Worm (Caenorhabditis elegans) whole organism, L3 larva: Measurements from ENCODE around the gene srv-26.
A peak's percentile ranks its signal among the peaks of the same experiment; 100 is the strongest.

Experiments used
- R02D3.7 ChIP-seq: fragments of 150-350 bp; optimal IDR thresholded peaks from 2 replicates; lab custom pipeline; 2014; ENCODE audit warnings: missing biosample characterization, missing genetic modification characterization
- ZK546.5 ChIP-seq: sonication (generic microtip); optimal IDR thresholded peaks from 2 replicates; lab custom pipeline; 2017; ENCODE audit warnings: missing biosample characterization, missing genetic modification characterization
- aly-2 ChIP-seq: fragments of 150-350 bp; optimal IDR thresholded peaks from 2 replicates; lab custom pipeline; 2014; ENCODE audit warnings: missing biosample characterization, missing genetic modification characterization
- ama-1 ChIP-seq: fragments of 150-350 bp; optimal IDR thresholded peaks from 2 replicates; lab custom pipeline; 2018
- ceh-16 ChIP-seq: sonication (generic microtip); optimal IDR thresholded peaks from 2 replicates; lab custom pipeline; 2017; ENCODE audit warnings: missing biosample characterization, missing genetic modification characterization
- ceh-28 ChIP-seq: fragments of 150-350 bp; optimal IDR thresholded peaks from 2 replicates; lab custom pipeline; 2014; ENCODE audit warnings: missing biosample characterization, missing genetic modification reagents, missing genetic modification characterization
- ceh-9 ChIP-seq: sonication (generic microtip); optimal IDR thresholded peaks from 2 replicates; lab custom pipeline; 2018; ENCODE audit warnings: missing biosample characterization, missing genetic modification characterization
- daf-12 ChIP-seq: fragments of 150-350 bp; optimal IDR thresholded peaks from 2 replicates; lab custom pipeline; 2014; ENCODE audit warnings: missing biosample characterization, missing genetic modification reagents, missing genetic modification characterization
- egl-27 ChIP-seq: sonication (generic microtip); optimal IDR thresholded peaks from 4 replicates; lab custom pipeline; 2017; ENCODE audit warnings: missing biosample characterization, missing genetic modification reagents, missing genetic modification characterization
- elt-1 ChIP-seq: fragments of 150-350 bp; optimal IDR thresholded peaks from 2 replicates; lab custom pipeline; 2014; ENCODE audit warnings: missing biosample characterization, missing genetic modification characterization
- elt-2 ChIP-seq: sonication (generic microtip); optimal IDR thresholded peaks from 2 replicates; lab custom pipeline; 2016; ENCODE audit warnings: missing genetic modification reagents, mild to moderate bottlenecking, missing genetic modification characterization, missing compliant biosample characterization
- elt-3 ChIP-seq, 3 experiments: fragments of 150-350 bp in 1 of 3; sonication (generic microtip) in 2 of 3; optimal IDR thresholded peaks; 2 replicates in 2 of 3; 4 replicates in 1 of 3; lab custom pipeline; 2014 to 2017; ENCODE audit warnings: missing biosample characterization in 3 of 3, missing genetic modification characterization in 3 of 3
- eor-1 ChIP-seq, 2 experiments: fragments of 150-350 bp; optimal IDR thresholded peaks; 2 replicates each; lab custom pipeline; 2014 to 2018; ENCODE audit warnings: missing biosample characterization in 2 of 2, missing genetic modification characterization in 2 of 2
- fkh-10 ChIP-seq: sonication (generic microtip); optimal IDR thresholded peaks from 2 replicates; lab custom pipeline; 2017; ENCODE audit warnings: missing biosample characterization, missing genetic modification reagents, missing genetic modification characterization
- fos-1 ChIP-seq: fragments of 150-350 bp; optimal IDR thresholded peaks from 2 replicates; lab custom pipeline; 2014; ENCODE audit warnings: missing biosample characterization, missing genetic modification characterization
- jun-1 ChIP-seq: fragments of 150-350 bp; optimal IDR thresholded peaks from 2 replicates; lab custom pipeline; 2014; ENCODE audit warnings: missing biosample characterization, missing genetic modification reagents, missing genetic modification characterization
- lin-15B ChIP-seq: fragments of 150-350 bp; optimal IDR thresholded peaks from 2 replicates; lab custom pipeline; 2014; ENCODE audit warnings: missing biosample characterization, missing genetic modification characterization
- lin-39 ChIP-seq: fragments of 150-350 bp; optimal IDR thresholded peaks from 2 replicates; lab custom pipeline; 2018; ENCODE audit warnings: missing biosample characterization, missing genetic modification reagents, missing genetic modification characterization
- lsy-12 ChIP-seq: sonication (generic microtip); optimal IDR thresholded peaks from 2 replicates; lab custom pipeline; 2016; ENCODE audit warnings: mild to moderate bottlenecking, missing genetic modification characterization, missing compliant biosample characterization
- mdl-1 ChIP-seq: fragments of 150-350 bp; optimal IDR thresholded peaks from 2 replicates; lab custom pipeline; 2014; ENCODE audit warnings: missing biosample characterization, missing genetic modification characterization
- mml-1 ChIP-seq: fragments of 150-350 bp; sonication (generic microtip); optimal IDR thresholded peaks from 3 replicates; lab custom pipeline; 2014; ENCODE audit warnings: missing biosample characterization, missing genetic modification characterization
- nfya-1 ChIP-seq: sonication (generic microtip); optimal IDR thresholded peaks from 2 replicates; lab custom pipeline; 2017; ENCODE audit warnings: missing genetic modification characterization, mild to moderate bottlenecking, missing compliant biosample characterization, antibody characterized with exemption, moderate library complexity; ENCODE audit not compliant: insufficient read depth
- nhr-23 ChIP-seq: fragments of 150-350 bp; optimal IDR thresholded peaks from 2 replicates; lab custom pipeline; 2014; ENCODE audit warnings: missing biosample characterization, missing genetic modification reagents, missing genetic modification characterization
- nhr-237 ChIP-seq: fragments of 150-350 bp; optimal IDR thresholded peaks from 2 replicates; lab custom pipeline; 2014; ENCODE audit warnings: missing biosample characterization, missing genetic modification characterization
- nhr-25 ChIP-seq: sonication (generic microtip); optimal IDR thresholded peaks from 2 replicates; lab custom pipeline; 2017; ENCODE audit warnings: missing biosample characterization, missing genetic modification characterization
- nhr-28 ChIP-seq: fragments of 150-350 bp; optimal IDR thresholded peaks from 2 replicates; lab custom pipeline; 2014; ENCODE audit warnings: missing biosample characterization, missing genetic modification characterization
- nhr-43 ChIP-seq: sonication (generic microtip); optimal IDR thresholded peaks from 2 replicates; lab custom pipeline; 2016; ENCODE audit warnings: mild to moderate bottlenecking, missing genetic modification characterization, missing compliant biosample characterization; ENCODE audit not compliant: poor library complexity, severe bottlenecking
- nhr-67 ChIP-seq: fragments of 150-350 bp; optimal IDR thresholded peaks from 2 replicates; lab custom pipeline; 2014; ENCODE audit warnings: missing biosample characterization, missing genetic modification characterization
- nhr-76 ChIP-seq: fragments of 150-350 bp; sonication (generic microtip); optimal IDR thresholded peaks from 5 replicates; lab custom pipeline; 2014; ENCODE audit warnings: missing biosample characterization, missing genetic modification characterization
- nhr-77 ChIP-seq: fragments of 150-350 bp; optimal IDR thresholded peaks from 2 replicates; lab custom pipeline; 2014; ENCODE audit warnings: missing biosample characterization, missing genetic modification characterization
- pha-4 ChIP-seq: fragments of 150-350 bp; optimal IDR thresholded peaks from 2 replicates; lab custom pipeline; 2014; ENCODE audit warnings: missing biosample characterization, missing genetic modification reagents, missing genetic modification characterization
- pqm-1 ChIP-seq: fragments of 150-350 bp; optimal IDR thresholded peaks from 2 replicates; lab custom pipeline; 2017; ENCODE audit warnings: missing biosample characterization, missing genetic modification characterization, inconsistent platforms
- sea-2 ChIP-seq: fragments of 150-350 bp; sonication (generic microtip); optimal IDR thresholded peaks from 4 replicates; lab custom pipeline; 2014; ENCODE audit warnings: missing biosample characterization, missing genetic modification reagents, missing genetic modification characterization
- snpc-4 ChIP-seq: fragments of 150-350 bp; optimal IDR thresholded peaks from 2 replicates; lab custom pipeline; 2014; ENCODE audit warnings: missing biosample characterization, missing genetic modification characterization
- tbx-2 ChIP-seq: sonication (generic microtip); optimal IDR thresholded peaks from 2 replicates; lab custom pipeline; 2016; ENCODE audit warnings: mild to moderate bottlenecking, missing genetic modification characterization, missing compliant biosample characterization
- unc-39 ChIP-seq: sonication (generic microtip); optimal IDR thresholded peaks from 4 replicates; lab custom pipeline; 2017; ENCODE audit warnings: missing biosample characterization, missing genetic modification characterization
- unc-62 ChIP-seq: fragments of 150-350 bp; sonication (generic microtip); optimal IDR thresholded peaks from 4 replicates; lab custom pipeline; 2014; ENCODE audit warnings: missing biosample characterization, missing genetic modification reagents, missing genetic modification characterization
- ztf-11 ChIP-seq: fragments of 150-350 bp; optimal IDR thresholded peaks from 2 replicates; lab custom pipeline; 2014; ENCODE audit warnings: missing biosample characterization, missing genetic modification characterization
- ztf-4 ChIP-seq: fragments of 150-350 bp; optimal IDR thresholded peaks from 2 replicates; lab custom pipeline; 2014; ENCODE audit warnings: missing biosample characterization, missing genetic modification characterization

Gene srv-26

ce11 chrIV:6327363-6328015 lies 25.8 kb upstream of the srv-26 start:
- TF ChIP-seq elt-2 (tag; lab: Kevin White, UChicago) (peak; percentile 71), nfya-1 (peak; percentile 8), ceh-28 (tag; lab: Kevin White, UChicago) (peak; percentile 76), daf-12 (tag; lab: Kevin White, UChicago) (no peak), lin-39 (tag; lab: Kevin White, UChicago) (peak; percentile 53), lin-15B (peak; percentile 53), snpc-4 (tag; lab: Kevin White, UChicago) (peak; percentile 19), pqm-1 (tag; lab: Kevin White, UChicago) (no peak)

- TF ChIP-seq tbx-2 (tag; lab: Kevin White, UChicago) (no peak), ztf-4 (tag; lab: Kevin White, UChicago) (no peak), nhr-28 (tag; lab: Kevin White, UChicago) (no peak), nhr-25 (tag; lab: Kevin White, UChicago) (no peak), pqm-1 (tag; lab: Kevin White, UChicago) (no peak), fos-1 (tag; lab: Kevin White, UChicago) (no peak), pha-4 (tag; lab: Kevin White, UChicago) (no peak), nhr-43 (tag; lab: Kevin White, UChicago) (no peak), nfya-1 (no peak), ama-1 (no peak), nhr-67 (no peak), fkh-10 (no peak), ceh-16 (tag; lab: Kevin White, UChicago) (no peak), jun-1 (tag; lab: Kevin White, UChicago) (no peak), snpc-4 (tag; lab: Kevin White, UChicago) (no peak), ZK546.5 (tag; lab: Kevin White, UChicago) (no peak)
Observed at ce11 chrIV:6326448-6326847, 24.8 kb upstream of the srv-26 start, which contains the start of gene lsm-8. lsm-8 (plus strand) TSS chrIV:6326526.

ce11 chrIV:6325772-6326171 lies 24.1 kb upstream of the srv-26 start:
- TF ChIP-seq jun-1 (tag; lab: Kevin White, UChicago) (no peak), ceh-16 (tag; lab: Kevin White, UChicago) (no peak), sea-2 (GFP tag; lab: Kevin White, UChicago) (no peak), nhr-23 (no peak), nhr-28 (tag; lab: Kevin White, UChicago) (no peak), ztf-4 (tag; lab: Kevin White, UChicago) (no peak), ZK546.5 (tag; lab: Kevin White, UChicago) (no peak), lin-15B (no peak), egl-27 (tag; lab: Kevin White, UChicago) (no peak), fos-1 (tag; lab: Kevin White, UChicago) (no peak), mdl-1 (tag; lab: Kevin White, UChicago) (no peak), aly-2 (tag; lab: Kevin White, UChicago) (no peak)

- TF ChIP-seq elt-3 (tag; optimal IDR thresholded peaks at IDR 0.05; lab: Kevin White, UChicago) (peak in 1 of 3 experiments; percentile 89), nfya-1 (peak; percentile 98), ZK546.5 (tag; lab: Kevin White, UChicago) (peak; percentile 100), ama-1 (peak; percentile 39), ceh-9 (tag; lab: Kevin White, UChicago) (no peak), R02D3.7 (tag; lab: Kevin White, UChicago) (peak; percentile 96), fkh-10 (peak; percentile 79), mml-1 (tag; lab: Kevin White, UChicago) (no peak), ceh-16 (tag; lab: Kevin White, UChicago) (no peak), unc-39 (tag; lab: Kevin White, UChicago) (no peak), mdl-1 (tag; lab: Kevin White, UChicago) (peak; percentile 15), nhr-25 (tag; lab: Kevin White, UChicago) (peak; percentile 98), nhr-67 (no peak), sea-2 (GFP tag; lab: Kevin White, UChicago) (no peak), jun-1 (tag; lab: Kevin White, UChicago) (peak; percentile 92), egl-27 (tag; lab: Kevin White, UChicago) (peak; percentile 78), nhr-23 (peak; percentile 98), ztf-4 (tag; lab: Kevin White, UChicago) (peak; percentile 76), lin-39 (tag; lab: Kevin White, UChicago) (peak; percentile 99), ceh-28 (tag; lab: Kevin White, UChicago) (peak; percentile 84), snpc-4 (tag; lab: Kevin White, UChicago) (peak; percentile 86), elt-2 (tag; lab: Kevin White, UChicago) (peak; percentile 79), daf-12 (tag; lab: Kevin White, UChicago) (no peak), fos-1 (tag; lab: Kevin White, UChicago) (no peak), nhr-77 (tag; lab: Kevin White, UChicago) (peak; percentile 37), nhr-76 (peak; percentile 1), unc-62 (GFP tag; lab: Kevin White, UChicago) (peak; percentile 59), elt-1 (peak; percentile 55), lsy-12 (peak; percentile 98), pqm-1 (tag; lab: Kevin White, UChicago) (peak; percentile 83), tbx-2 (tag; lab: Kevin White, UChicago) (peak; percentile 90), eor-1 (tag; optimal IDR thresholded peaks at IDR 0.05; lab: Kevin White, UChicago) (no peak), pha-4 (tag; lab: Kevin White, UChicago) (peak; percentile 98), aly-2 (tag; lab: Kevin White, UChicago) (no peak), nhr-237 (tag; lab: Kevin White, UChicago) (no peak), lin-15B (peak; percentile 97), ztf-11 (tag; lab: Kevin White, UChicago) (no peak)
Observed at ce11 chrIV:6323654-6324224, 22.1 kb upstream of the srv-26 start, which contains the start of gene sqd-1. sqd-1 (plus strand) TSS chrIV:6324174.
